Worm (Caenorhabditis elegans) whole organism, late embryonic: ENCODE results near the gene F55D10.4.

ENCODE experiments used
- C38D4.7 ChIP-seq: fragments of 200-800 bp; sonication (Bioruptor generic); optimal IDR thresholded peaks from 2 replicates; lab custom pipeline; 2018; ENCODE audit warnings: mild to moderate bottlenecking, missing genetic modification characterization, moderate library complexity, missing compliant biosample characterization
- K02D7.2 ChIP-seq: sonication (generic microtip); optimal IDR thresholded peaks from 2 replicates; lab custom pipeline; 2017; ENCODE audit warnings: mild to moderate bottlenecking, missing genetic modification characterization, missing compliant biosample characterization
- K09A11.1 ChIP-seq: sonication (generic microtip); optimal IDR thresholded peaks from 2 replicates; lab custom pipeline; 2017; ENCODE audit warnings: antibody characterized with exemption, mild to moderate bottlenecking, missing genetic modification characterization, missing compliant biosample characterization; ENCODE audit not compliant: insufficient read depth
- T23F11.4 ChIP-seq: fragments of 200-800 bp; sonication (Bioruptor generic); optimal IDR thresholded peaks from 2 replicates; lab custom pipeline; 2018; ENCODE audit warnings: mild to moderate bottlenecking, missing genetic modification characterization, missing compliant biosample characterization
- Y22D7AL.16 ChIP-seq: sonication (generic microtip); optimal IDR thresholded peaks from 2 replicates; lab custom pipeline; 2016; ENCODE audit warnings: missing genetic modification characterization, missing compliant biosample characterization
- ama-1 ChIP-seq: fragments of 150-350 bp; optimal IDR thresholded peaks from 2 replicates; lab custom pipeline; 2014
- ceh-22 ChIP-seq: sonication (generic microtip); optimal IDR thresholded peaks from 2 replicates; lab custom pipeline; 2017; ENCODE audit warnings: missing biosample characterization, missing genetic modification characterization
- ceh-6 ChIP-seq: fragments of 200-800 bp; sonication (Bioruptor generic); optimal IDR thresholded peaks from 2 replicates; lab custom pipeline; 2018; ENCODE audit warnings: mild to moderate bottlenecking, missing genetic modification characterization, missing compliant biosample characterization
- ceh-9 ChIP-seq: sonication (generic microtip); optimal IDR thresholded peaks from 2 replicates; lab custom pipeline; 2016; ENCODE audit warnings: mild to moderate bottlenecking, missing genetic modification characterization, inconsistent platforms, missing compliant biosample characterization
- dmd-4 ChIP-seq: sonication (generic microtip); optimal IDR thresholded peaks from 2 replicates; lab custom pipeline; 2016; ENCODE audit warnings: borderline replicate concordance, missing genetic modification characterization, missing compliant biosample characterization
- dve-1 ChIP-seq: sonication (generic microtip); optimal IDR thresholded peaks from 2 replicates; lab custom pipeline; 2017; ENCODE audit warnings: antibody characterized with exemption, mild to moderate bottlenecking, missing genetic modification characterization, missing compliant biosample characterization
- elt-2 ChIP-seq: sonication (generic microtip); optimal IDR thresholded peaks from 2 replicates; lab custom pipeline; 2016; ENCODE audit warnings: missing genetic modification reagents, missing genetic modification characterization, missing compliant biosample characterization
- ets-4 ChIP-seq: sonication (generic microtip); optimal IDR thresholded peaks from 2 replicates; lab custom pipeline; 2016; ENCODE audit warnings: missing genetic modification characterization, missing compliant biosample characterization
- fax-1 ChIP-seq: sonication (generic microtip); optimal IDR thresholded peaks from 2 replicates; lab custom pipeline; 2016; ENCODE audit warnings: missing genotype, missing genetic modification characterization, missing compliant biosample characterization
- gmeb-2 ChIP-seq: sonication (generic microtip); optimal IDR thresholded peaks from 2 replicates; lab custom pipeline; 2016; ENCODE audit warnings: missing genetic modification characterization, inconsistent platforms, missing compliant biosample characterization
- hlh-13 ChIP-seq: fragments of 200-800 bp; sonication (Bioruptor generic); optimal IDR thresholded peaks from 2 replicates; lab custom pipeline; 2018; ENCODE audit warnings: mild to moderate bottlenecking, missing genetic modification characterization, missing compliant biosample characterization
- hlh-15 ChIP-seq: sonication (generic microtip); optimal IDR thresholded peaks from 2 replicates; lab custom pipeline; 2016; ENCODE audit warnings: missing genetic modification characterization, missing compliant biosample characterization
- hlh-8 ChIP-seq: sonication (generic microtip); optimal IDR thresholded peaks from 2 replicates; lab custom pipeline; 2016; ENCODE audit warnings: missing genotype, missing genetic modification characterization, missing compliant biosample characterization
- lim-6 ChIP-seq: sonication (generic microtip); optimal IDR thresholded peaks from 2 replicates; lab custom pipeline; 2016; ENCODE audit warnings: missing genetic modification characterization, missing compliant biosample characterization
- madf-2 ChIP-seq: sonication (generic microtip); optimal IDR thresholded peaks from 2 replicates; lab custom pipeline; 2017; ENCODE audit warnings: missing genetic modification characterization, missing compliant biosample characterization
- nfya-1 ChIP-seq: sonication (generic microtip); optimal IDR thresholded peaks from 2 replicates; lab custom pipeline; 2017; ENCODE audit warnings: missing genetic modification characterization, mild to moderate bottlenecking, missing compliant biosample characterization, antibody characterized with exemption, moderate library complexity
- odd-2 ChIP-seq: sonication (generic microtip); optimal IDR thresholded peaks from 2 replicates; lab custom pipeline; 2017; ENCODE audit warnings: antibody characterized with exemption, mild to moderate bottlenecking, missing genetic modification characterization, missing compliant biosample characterization
- pag-3 ChIP-seq: sonication (generic microtip); optimal IDR thresholded peaks from 2 replicates; lab custom pipeline; 2016; ENCODE audit warnings: missing compliant biosample characterization, missing genetic modification characterization, borderline replicate concordance
- pat-9 ChIP-seq: fragments of 200-800 bp; sonication (Bioruptor generic); optimal IDR thresholded peaks from 2 replicates; lab custom pipeline; 2018; ENCODE audit warnings: mild to moderate bottlenecking, missing genetic modification characterization, moderate library complexity, missing compliant biosample characterization
- pqm-1 ChIP-seq: sonication (generic microtip); optimal IDR thresholded peaks from 2 replicates; lab custom pipeline; 2016; ENCODE audit warnings: missing genetic modification characterization, missing compliant biosample characterization
- rnt-1 ChIP-seq: sonication (generic microtip); optimal IDR thresholded peaks from 2 replicates; lab custom pipeline; 2016; ENCODE audit warnings: missing genetic modification characterization, missing compliant biosample characterization
- sdc-2 ChIP-seq: sonication (generic microtip); optimal IDR thresholded peaks from 2 replicates; lab custom pipeline; 2016; ENCODE audit warnings: missing genotype, missing genetic modification characterization, missing compliant biosample characterization
- syd-9 ChIP-seq: sonication (generic microtip); optimal IDR thresholded peaks from 2 replicates; lab custom pipeline; 2016; ENCODE audit warnings: mild to moderate bottlenecking, missing genetic modification characterization, moderate library complexity, missing compliant biosample characterization
- tbx-7 ChIP-seq: sonication (generic microtip); optimal IDR thresholded peaks from 2 replicates; lab custom pipeline; 2016; ENCODE audit warnings: missing genotype, missing genetic modification characterization, missing compliant biosample characterization
- unc-3 ChIP-seq, 2 experiments: fragments of 200-800 bp in 1 of 2; sonication (Bioruptor generic) in 1 of 2; sonication (generic microtip) in 1 of 2; conservative IDR thresholded peaks in 1 of 2; optimal IDR thresholded peaks in 1 of 2; 2 replicates each; pipeline versions ENCODE4 v1.3.6 to Lab custom; 2016 to 2022; ENCODE audit warnings: missing compliant biosample characterization in 2 of 2, missing genetic modification characterization in 2 of 2, missing genetic modification reagents in 1 of 2
- unc-42 ChIP-seq: sonication (generic microtip); optimal IDR thresholded peaks from 2 replicates; lab custom pipeline; 2016; ENCODE audit warnings: missing genotype, missing genetic modification characterization, missing compliant biosample characterization
- unc-55 ChIP-seq: sonication (generic microtip); optimal IDR thresholded peaks from 2 replicates; lab custom pipeline; 2017; ENCODE audit warnings: missing biosample characterization, missing genetic modification reagents, missing genetic modification characterization
- ztf-16 ChIP-seq: sonication (generic microtip); optimal IDR thresholded peaks from 2 replicates; lab custom pipeline; 2017; ENCODE audit warnings: missing genetic modification characterization, missing compliant biosample characterization

F55D10.4 gene

ce11 chrX:4691148-4691773 lies 29.2 kb downstream of the F55D10.4 start, which contains the start of gene K02G10.5:
Gene K02G10.5, minus strand, starts transcription at chrX:4691198.
- no peak for TF ChIP-seq ceh-22 (tag; lab: Kevin White, UChicago)
- no peak for TF ChIP-seq ets-4 (tag; lab: Kevin White, UChicago)
- TF ChIP-seq pqm-1 (tag; lab: Kevin White, UChicago) = no peak
- TF ChIP-seq K02D7.2 (tag; lab: Kevin White, UChicago) = no peak
- no peak for TF ChIP-seq hlh-13

ce11 chrX:4685579-4685978 lies 34.9 kb downstream of the F55D10.4 start:
- TF ChIP-seq C38D4.7 (GFP tag; lab: Kevin White, UChicago) = no peak
- TF ChIP-seq lim-6 = no peak
- no peak for TF ChIP-seq tbx-7
- no peak for TF ChIP-seq unc-3 (GFP tag; conservative IDR thresholded peaks at IDR 0.05; lab: Robert Waterston, UW)
- no peak for TF ChIP-seq unc-3 (tag; optimal IDR thresholded peaks at IDR 0.05; lab: Kevin White, UChicago)
- no peak for TF ChIP-seq syd-9 (tag; lab: Kevin White, UChicago)

ce11 chrX:4682616-4683015 lies 37.8 kb downstream of the F55D10.4 start, which contains the start of gene K02G10.15:
Gene K02G10.15, minus strand, starts transcription at chrX:4682716.
- TF ChIP-seq dve-1 (tag; lab: Kevin White, UChicago) (no peak), unc-42 (tag; lab: Kevin White, UChicago) (no peak), ceh-9 (tag; lab: Kevin White, UChicago) (no peak), unc-55 (GFP tag; lab: Kevin White, UChicago) (no peak), Y22D7AL.16 (tag; lab: Kevin White, UChicago) (no peak), dmd-4 (tag; lab: Kevin White, UChicago) (no peak), gmeb-2 (no peak), hlh-8 (tag; lab: Kevin White, UChicago) (no peak), K09A11.1 (tag; lab: Kevin White, UChicago) (no peak), pat-9 (tag; lab: Kevin White, UChicago) (no peak)

ce11 chrX:4678029-4678428 lies 42.4 kb downstream of the F55D10.4 start, which contains the start of gene flp-11:
Gene flp-11, minus strand, starts transcription at chrX:4678129.
- TF ChIP-seq pag-3 (tag; lab: Kevin White, UChicago) = no peak
- no peak for TF ChIP-seq pqm-1 (tag; lab: Kevin White, UChicago)
- no peak for TF ChIP-seq madf-2 (tag; lab: Kevin White, UChicago)
- TF ChIP-seq T23F11.4 (GFP tag; lab: Kevin White, UChicago) = no peak
- TF ChIP-seq sdc-2 (tag; lab: Kevin White, UChicago) = no peak
- no peak for TF ChIP-seq elt-2 (tag; lab: Kevin White, UChicago)
- TF ChIP-seq ztf-16 (tag; lab: Kevin White, UChicago) = no peak
- no peak for TF ChIP-seq unc-3 (GFP tag; conservative IDR thresholded peaks at IDR 0.05; lab: Robert Waterston, UW)
- no peak for TF ChIP-seq unc-3 (tag; optimal IDR thresholded peaks at IDR 0.05; lab: Kevin White, UChicago)
- no peak for TF ChIP-seq ceh-6 (GFP tag; lab: Kevin White, UChicago)
- TF ChIP-seq ama-1 = no peak
- no peak for TF ChIP-seq pat-9 (tag; lab: Kevin White, UChicago)
- TF ChIP-seq fax-1 (tag; lab: Kevin White, UChicago) = no peak
- no peak for TF ChIP-seq odd-2 (tag; lab: Kevin White, UChicago)
- TF ChIP-seq rnt-1 (tag; lab: Kevin White, UChicago) = no peak
- TF ChIP-seq nfya-1 = no peak
- TF ChIP-seq hlh-8 (tag; lab: Kevin White, UChicago) = no peak
- TF ChIP-seq hlh-15 (tag; lab: Kevin White, UChicago) = no peak
